Worm (Caenorhabditis elegans) whole organism, L4 larva: ENCODE data around the gene ram-2.

Source experiments
- F26F4.8 ChIP-seq: fragments of 200-800 bp; sonication (Bioruptor generic); conservative IDR thresholded peaks from 2 replicates; pipeline ENCODE4 v1.3.6; 2022; ENCODE audit warnings: missing genetic modification characterization, missing compliant biosample characterization
- F49E8.2 ChIP-seq: sonication (generic microtip); optimal IDR thresholded peaks from 2 replicates; lab custom pipeline; 2016; ENCODE audit warnings: missing compliant biosample characterization, mild to moderate bottlenecking, missing genetic modification characterization, borderline replicate concordance
- R02D3.7 ChIP-seq: fragments of 150-350 bp; sonication (generic microtip); optimal IDR thresholded peaks from 3 replicates; lab custom pipeline; 2014; ENCODE audit warnings: missing biosample characterization, missing genetic modification characterization
- T20F7.1 ChIP-seq: fragments of 200-800 bp; sonication (Bioruptor generic); optimal IDR thresholded peaks from 2 replicates; lab custom pipeline; 2018; ENCODE audit warnings: mild to moderate bottlenecking, missing genetic modification characterization, missing compliant biosample characterization
- ZK337.2 ChIP-seq: fragments of 200-800 bp; sonication (Bioruptor generic); IDR thresholded peaks from 2 replicates; pipeline ENCODE4 v1.3.6; 2022; ENCODE audit warnings: missing genetic modification reagents, missing genetic modification characterization, missing compliant biosample characterization
- aha-1 ChIP-seq: fragments of 150-350 bp; peaks from one replicate; lab custom pipeline; 2014; ENCODE audit warnings: missing biosample characterization, missing genetic modification characterization
- ama-1 ChIP-seq: fragments of 150-350 bp; optimal IDR thresholded peaks from 2 replicates; lab custom pipeline; 2014; ENCODE audit warnings: inconsistent platforms, mixed read lengths
- arid-1 ChIP-seq: fragments of 200-800 bp; sonication (Bioruptor generic); conservative IDR thresholded peaks from 2 replicates; pipeline ENCODE4 v1.3.6; 2022; ENCODE audit warnings: missing genetic modification reagents, missing genetic modification characterization, missing compliant biosample characterization
- ceh-20 ChIP-seq: fragments of 200-800 bp; sonication (Bioruptor generic); IDR thresholded peaks from 2 replicates; pipeline ENCODE4 v1.3.6; 2022; ENCODE audit warnings: missing genetic modification reagents, missing genetic modification characterization, missing compliant biosample characterization
- ceh-32 ChIP-seq: sonication (generic microtip); optimal IDR thresholded peaks from 2 replicates; lab custom pipeline; 2016; ENCODE audit warnings: mild to moderate bottlenecking, missing genetic modification characterization, missing compliant biosample characterization; ENCODE audit not compliant: poor library complexity
- ceh-82 ChIP-seq: sonication (generic microtip); optimal IDR thresholded peaks from 2 replicates; lab custom pipeline; 2017; ENCODE audit warnings: missing biosample characterization, missing genetic modification characterization
- daf-8 ChIP-seq: fragments of 200-800 bp; sonication (Bioruptor generic); IDR thresholded peaks from 2 replicates; pipeline ENCODE4 v1.3.6; 2022; ENCODE audit warnings: missing genetic modification characterization, missing compliant biosample characterization
- dmd-8 ChIP-seq: fragments of 200-800 bp; sonication (Bioruptor generic); IDR thresholded peaks from 2 replicates; pipeline ENCODE4 v1.3.6; 2022; ENCODE audit warnings: missing genetic modification characterization, missing compliant biosample characterization
- dmd-9 ChIP-seq: fragments of 200-800 bp; sonication (Bioruptor generic); IDR thresholded peaks from 2 replicates; pipeline ENCODE4 v1.3.6; 2022; ENCODE audit warnings: missing genetic modification reagents, missing genetic modification characterization, missing compliant biosample characterization
- egl-43 ChIP-seq: fragments of 200-800 bp; sonication (Bioruptor generic); IDR thresholded peaks from 2 replicates; pipeline ENCODE4 v1.3.6; 2022; ENCODE audit warnings: missing genetic modification reagents, missing genetic modification characterization, missing compliant biosample characterization
- fkh-10 ChIP-seq: fragments of 150-350 bp; optimal IDR thresholded peaks from 2 replicates; lab custom pipeline; 2014; ENCODE audit warnings: missing biosample characterization, missing genetic modification reagents, missing genetic modification characterization
- hif-1 ChIP-seq, 2 experiments: sonication (generic microtip); optimal IDR thresholded peaks; 2 replicates each; lab custom pipeline; 2016 to 2017; ENCODE audit warnings: missing compliant biosample characterization in 2 of 2, missing genetic modification characterization in 2 of 2, missing genetic modification reagents in 2 of 2, missing genotype in 2 of 2, mild to moderate bottlenecking in 1 of 2
- hmg-1.1 ChIP-seq: fragments of 200-800 bp; sonication (Bioruptor generic); IDR thresholded peaks from 2 replicates; pipeline ENCODE4 v1.3.6; 2022; ENCODE audit warnings: missing genetic modification reagents, missing genetic modification characterization, missing compliant biosample characterization
- lim-7 ChIP-seq: fragments of 200-800 bp; sonication (Bioruptor generic); IDR thresholded peaks from 2 replicates; pipeline ENCODE4 v1.3.6; 2022; ENCODE audit warnings: missing genetic modification characterization, missing compliant biosample characterization
- lin-13 ChIP-seq: fragments of 150-350 bp; optimal IDR thresholded peaks from 2 replicates; lab custom pipeline; 2014; ENCODE audit warnings: missing biosample characterization, missing genetic modification reagents, missing genetic modification characterization
- lin-29 ChIP-seq: fragments of 200-800 bp; sonication (Bioruptor generic); IDR thresholded peaks from 2 replicates; pipeline ENCODE4 v1.3.6; 2022; ENCODE audit warnings: missing genetic modification reagents, missing genetic modification characterization, missing compliant biosample characterization
- lin-38 ChIP-seq: fragments of 200-800 bp; sonication (Bioruptor generic); IDR thresholded peaks from 2 replicates; pipeline ENCODE4 v1.3.6; 2022; ENCODE audit warnings: missing genetic modification reagents, missing genetic modification characterization, missing compliant biosample characterization
- lin-39 ChIP-seq: fragments of 150-350 bp; optimal IDR thresholded peaks from 2 replicates; lab custom pipeline; 2014; ENCODE audit warnings: missing biosample characterization, missing genetic modification reagents, missing genetic modification characterization
- lir-3 ChIP-seq: sonication (generic microtip); optimal IDR thresholded peaks from 2 replicates; lab custom pipeline; 2016; ENCODE audit warnings: mild to moderate bottlenecking, missing genetic modification characterization, missing compliant biosample characterization
- lsy-2 ChIP-seq, 2 experiments: fragments of 150-350 bp in 1 of 2; sonication (generic microtip) in 1 of 2; optimal IDR thresholded peaks; 2 replicates each; lab custom pipeline; 2014 to 2017; ENCODE audit warnings: missing biosample characterization in 2 of 2, missing genetic modification characterization in 2 of 2
- madf-9 ChIP-seq: fragments of 200-800 bp; sonication (Bioruptor generic); conservative IDR thresholded peaks from 2 replicates; pipeline ENCODE4 v1.3.6; 2022; ENCODE audit warnings: missing genetic modification reagents, missing genetic modification characterization, missing compliant biosample characterization
- mdl-1 ChIP-seq, 2 experiments: fragments of 150-350 bp in 1 of 2; sonication (generic microtip) in 1 of 2; optimal IDR thresholded peaks; 2 replicates each; lab custom pipeline; 2014 to 2017; ENCODE audit warnings: missing biosample characterization in 2 of 2, missing genetic modification characterization in 2 of 2
- mes-2 ChIP-seq: sonication (generic microtip); optimal IDR thresholded peaks from 2 replicates; lab custom pipeline; 2016; ENCODE audit warnings: missing genotype, mild to moderate bottlenecking, missing genetic modification characterization, missing compliant biosample characterization; ENCODE audit not compliant: poor library complexity, severe bottlenecking
- mxl-2 ChIP-seq: fragments of 200-800 bp; sonication (Bioruptor generic); conservative IDR thresholded peaks from 2 replicates; pipeline ENCODE4 v1.3.6; 2022; ENCODE audit warnings: missing genetic modification reagents, missing genetic modification characterization, missing compliant biosample characterization
- mxl-3 ChIP-seq: fragments of 200-800 bp; sonication (Bioruptor generic); optimal IDR thresholded peaks from 2 replicates; lab custom pipeline; 2018; ENCODE audit warnings: mild to moderate bottlenecking, missing genetic modification characterization, missing compliant biosample characterization
- nhr-102 ChIP-seq: sonication (generic microtip); optimal IDR thresholded peaks from 2 replicates; lab custom pipeline; 2016; ENCODE audit warnings: mild to moderate bottlenecking, missing genetic modification characterization, moderate library complexity, missing compliant biosample characterization
- nhr-237 ChIP-seq: sonication (generic microtip); optimal IDR thresholded peaks from 2 replicates; lab custom pipeline; 2017; ENCODE audit warnings: missing biosample characterization, missing genetic modification characterization
- nhr-25 ChIP-seq: sonication (generic microtip); optimal IDR thresholded peaks from 2 replicates; lab custom pipeline; 2017; ENCODE audit warnings: missing genetic modification characterization, mild to moderate bottlenecking, missing compliant biosample characterization, antibody characterized with exemption, moderate library complexity, borderline replicate concordance; ENCODE audit not compliant: insufficient read depth
- nhr-41 ChIP-seq: fragments of 200-800 bp; sonication (Bioruptor generic); IDR thresholded peaks from 2 replicates; pipeline ENCODE4 v1.3.6; 2022; ENCODE audit warnings: missing genetic modification reagents, missing genetic modification characterization, missing compliant biosample characterization
- nhr-48 ChIP-seq: sonication (generic microtip); optimal IDR thresholded peaks from 2 replicates; lab custom pipeline; 2016; ENCODE audit warnings: mild to moderate bottlenecking, missing genetic modification characterization, missing compliant biosample characterization
- nhr-77 ChIP-seq: fragments of 150-350 bp; optimal IDR thresholded peaks from 2 replicates; lab custom pipeline; 2014; ENCODE audit warnings: missing biosample characterization, missing genetic modification characterization
- saeg-2 ChIP-seq: fragments of 200-800 bp; sonication (Bioruptor generic); IDR thresholded peaks from 2 replicates; pipeline ENCODE4 v1.3.6; 2022; ENCODE audit warnings: missing genetic modification reagents, missing genetic modification characterization, missing compliant biosample characterization
- skn-1 ChIP-seq: fragments of 150-350 bp; optimal IDR thresholded peaks from 2 replicates; lab custom pipeline; 2014; ENCODE audit warnings: missing biosample characterization, missing genetic modification characterization
- snpc-4 ChIP-seq: fragments of 150-350 bp; optimal IDR thresholded peaks from 2 replicates; lab custom pipeline; 2014; ENCODE audit warnings: missing biosample characterization, missing genetic modification characterization
- spr-1 ChIP-seq: sonication (generic microtip); optimal IDR thresholded peaks from 2 replicates; lab custom pipeline; 2016; ENCODE audit warnings: mild to moderate bottlenecking, missing genetic modification characterization, missing compliant biosample characterization
- tra-1 ChIP-seq: fragments of 200-800 bp; sonication (Bioruptor generic); IDR thresholded peaks from 2 replicates; pipeline ENCODE4 v1.3.6; 2022; ENCODE audit warnings: missing genetic modification reagents, missing genetic modification characterization, missing compliant biosample characterization
- unc-130 ChIP-seq: sonication (generic microtip); optimal IDR thresholded peaks from 2 replicates; lab custom pipeline; 2016; ENCODE audit warnings: missing genetic modification reagents, missing genetic modification characterization, missing compliant biosample characterization
- unc-39 ChIP-seq: sonication (generic microtip); optimal IDR thresholded peaks from 2 replicates; lab custom pipeline; 2017; ENCODE audit warnings: missing biosample characterization, missing genetic modification characterization
- unc-62 ChIP-seq, 3 experiments: fragments of 150-350 bp in 1 of 3; sonication (generic microtip); optimal IDR thresholded peaks in 2 of 3; peaks in 1 of 3; 1 replicate in 1 of 3; 2 replicates in 2 of 3; lab custom pipeline; 2014 to 2017; ENCODE audit warnings: missing biosample characterization in 3 of 3, missing genetic modification characterization in 3 of 3, missing genetic modification reagents in 3 of 3, missing genotype in 1 of 3
- zip-11 ChIP-seq: fragments of 200-800 bp; sonication (Bioruptor generic); IDR thresholded peaks from 2 replicates; pipeline ENCODE4 v1.3.6; 2022; ENCODE audit warnings: missing genetic modification characterization, missing compliant biosample characterization
- ztf-7 ChIP-seq: fragments of 150-350 bp; optimal IDR thresholded peaks from 2 replicates; lab custom pipeline; 2014; ENCODE audit warnings: missing biosample characterization, missing genetic modification characterization

ram-2 gene

ce11 chrII:11027777-11028176, 11.1 kb upstream of the ram-2 start:
- TF ChIP-seq lim-7 (no peak), tra-1 (GFP tag; lab: Robert Waterston, UW) (no peak), unc-130 (GFP tag; lab: Kevin White, UChicago) (no peak), aha-1 (peak; percentile 71), unc-62 (GFP tag; optimal IDR thresholded peaks at IDR 0.05 in 1 of 2; lab: Kevin White, UChicago) (peak in 1 of 2 experiments; percentile 43), unc-62 (tag; optimal IDR thresholded peaks at IDR 0.05; lab: Kevin White, UChicago) (no peak)

- no peak for TF ChIP-seq tra-1 (GFP tag; lab: Robert Waterston, UW)
- TF ChIP-seq mdl-1 (tag; optimal IDR thresholded peaks at IDR 0.05; lab: Kevin White, UChicago): no peak
- TF ChIP-seq arid-1 (GFP tag; lab: Robert Waterston, UW): no peak
- no peak for TF ChIP-seq ZK337.2 (GFP tag; lab: Robert Waterston, UW)
- no peak for TF ChIP-seq ztf-7 (tag; lab: Kevin White, UChicago)
- TF ChIP-seq nhr-48 (tag; lab: Kevin White, UChicago): peak; percentile 25
- TF ChIP-seq aha-1: peak; percentile 5
Observed at ce11 chrII:11025566-11025965, 8.9 kb upstream of the ram-2 start, which contains the start of gene F33A8.7. Gene F33A8.7 (minus strand): TSS chrII:11025666.

DNA sequence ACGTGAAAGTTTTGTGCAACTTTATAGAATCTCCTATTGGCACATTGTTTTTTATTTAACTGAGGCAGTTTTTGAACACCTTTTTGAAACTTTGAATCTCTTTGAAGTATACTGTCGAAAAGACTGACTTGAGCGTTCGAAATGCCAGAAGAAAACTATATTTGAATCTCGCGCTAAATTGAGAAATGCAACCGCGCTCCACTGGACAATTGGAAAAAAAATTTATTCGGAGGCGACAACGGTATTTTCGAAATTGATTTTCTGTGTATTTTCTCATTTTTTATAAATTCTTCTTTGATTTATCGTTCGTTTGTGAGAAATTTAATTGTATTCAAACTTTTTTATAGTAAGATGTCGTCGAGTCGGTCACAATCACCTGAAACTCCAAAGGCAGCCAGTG, 5.3 kb upstream of the ram-2 start, which contains the start of gene let-858:
let-858 (plus strand) TSS at position 348 of the 400 bp plus-strand sequence.
- no peak for TF ChIP-seq daf-8 (GFP tag; lab: Robert Waterston, UW)
- TF ChIP-seq nhr-25: no peak
- TF ChIP-seq ceh-82 (tag; lab: Kevin White, UChicago): no peak
- TF ChIP-seq lin-13 (GFP tag; lab: Kevin White, UChicago): no peak
- TF ChIP-seq zip-11 (GFP tag; lab: Robert Waterston, UW): no peak
- no peak for TF ChIP-seq ama-1
- TF ChIP-seq unc-62 (GFP tag; optimal IDR thresholded peaks at IDR 0.05 in 1 of 2; lab: Kevin White, UChicago): no peak
- TF ChIP-seq unc-62 (tag; optimal IDR thresholded peaks at IDR 0.05; lab: Kevin White, UChicago): no peak
- TF ChIP-seq nhr-77: no peak
- TF ChIP-seq lsy-2 (tag; optimal IDR thresholded peaks at IDR 0.05; lab: Kevin White, UChicago): peak in 1 of 2 experiments; percentile 75
- TF ChIP-seq mxl-3: no peak
- TF ChIP-seq egl-43 (GFP tag; lab: Robert Waterston, UW): no peak
- no peak for TF ChIP-seq snpc-4
- no peak for TF ChIP-seq spr-1 (tag; lab: Kevin White, UChicago)
- TF ChIP-seq ceh-20: no peak
- no peak for TF ChIP-seq unc-39 (tag; lab: Kevin White, UChicago)
- TF ChIP-seq mes-2: peak; percentile 69
- TF ChIP-seq mxl-2: no peak
- no peak for TF ChIP-seq nhr-41 (GFP tag; lab: Robert Waterston, UW)
- 0 out of 2 replicates have a peak, but pooled peaks have one; percentile 19 for TF ChIP-seq hmg-1.1 (GFP tag; lab: Robert Waterston, UW)
- no peak for TF ChIP-seq saeg-2 (GFP tag; lab: Robert Waterston, UW)
- TF ChIP-seq lim-7: no peak
- no peak for TF ChIP-seq skn-1 (tag; lab: Kevin White, UChicago)
- no peak for TF ChIP-seq nhr-48 (tag; lab: Kevin White, UChicago)
- no peak for TF ChIP-seq R02D3.7
- no peak for TF ChIP-seq madf-9 (GFP tag; lab: Robert Waterston, UW)
- TF ChIP-seq ceh-32: no peak
- TF ChIP-seq hif-1 (tag; optimal IDR thresholded peaks at IDR 0.05; lab: Kevin White, UChicago): no peak
- TF ChIP-seq F49E8.2 (tag; lab: Kevin White, UChicago): no peak
- no peak for TF ChIP-seq lir-3
- TF ChIP-seq arid-1 (GFP tag; lab: Robert Waterston, UW): no peak
- TF ChIP-seq lin-29 (GFP tag; lab: Robert Waterston, UW): no peak
- TF ChIP-seq F26F4.8 (GFP tag; lab: Robert Waterston, UW): no peak
- TF ChIP-seq dmd-9 (GFP tag; lab: Robert Waterston, UW): no peak
- TF ChIP-seq fkh-10 (GFP tag; lab: Kevin White, UChicago): no peak
- TF ChIP-seq lin-38 (GFP tag; lab: Robert Waterston, UW): peak; percentile 95
- no peak for TF ChIP-seq T20F7.1
- TF ChIP-seq lin-39 (tag; lab: Kevin White, UChicago): no peak
- TF ChIP-seq nhr-237: no peak
- no peak for TF ChIP-seq dmd-8
- TF ChIP-seq nhr-102 (tag; lab: Kevin White, UChicago): peak; percentile 16
